Fruit fly (Drosophila melanogaster): ENCODE results near the gene Ir76a.
A peak's percentile ranks its signal among the peaks of the same experiment; 100 is the strongest.

Gene Ir76a

DNA sequence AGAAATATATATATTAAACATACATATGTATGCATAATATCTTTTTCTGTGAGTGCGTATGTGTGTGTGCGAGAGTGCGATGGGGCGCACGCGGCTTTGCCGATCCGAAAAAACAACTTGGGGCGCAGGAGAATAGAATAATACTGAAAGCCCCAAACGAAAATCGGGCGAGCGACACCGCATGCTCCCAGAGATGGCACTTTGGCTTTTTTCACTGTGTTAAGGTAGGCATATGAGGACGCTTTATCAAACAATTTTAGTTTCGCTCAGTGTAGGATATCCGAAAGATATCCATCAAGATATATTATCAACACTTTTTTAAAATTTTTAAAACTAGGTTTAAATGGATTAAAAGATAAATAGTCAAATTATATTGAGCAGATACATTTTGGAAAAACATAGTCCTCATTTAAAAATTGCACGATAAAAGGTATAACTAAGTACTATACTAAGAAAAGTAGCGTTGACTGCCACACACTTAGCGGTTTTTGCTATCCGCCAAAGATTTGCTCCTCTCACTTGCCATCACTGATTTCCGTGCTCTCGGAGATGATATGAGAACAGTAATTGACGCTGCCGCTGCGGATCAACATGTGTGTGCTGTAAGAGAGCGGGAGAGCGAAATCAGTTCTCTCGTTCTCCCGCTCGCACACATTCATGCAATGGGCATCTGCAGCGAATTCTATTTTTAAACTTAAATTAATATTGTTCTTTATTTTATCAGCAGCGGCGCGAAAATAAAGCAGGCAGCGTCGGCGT, 8.0 kb upstream of the Ir76a start (continued):
- TF ChIP-seq Lhr (GFP tag; optimal IDR thresholded peaks at IDR 0.05): no peak
- TF ChIP-seq ewg (GFP tag; optimal IDR thresholded peaks at IDR 0.05): peak; percentile 55
- no peak for TF ChIP-seq Nf-YA (GFP tag; IDR thresholded peaks at IDR 0.05)
- no peak for TF ChIP-seq Doc2 (GFP tag; IDR thresholded peaks at IDR 0.05)
- TF ChIP-seq schlank (tag; optimal IDR thresholded peaks at IDR 0.05): peak; percentile 19
- TF ChIP-seq nau (GFP tag; optimal IDR thresholded peaks at IDR 0.05): peak; percentile 3
- TF ChIP-seq ttk (GFP tag; IDR thresholded peaks at IDR 0.05): peak; percentile 47; the same call in 1 of the 2 replicates
- no peak for TF ChIP-seq CG2889 (GFP tag; IDR thresholded peaks at IDR 0.05)
- TF ChIP-seq al (GFP tag; IDR thresholded peaks at IDR 0.05): peak; percentile 10; the same call in 1 of the 2 replicates
- peak; percentile 43 for TF ChIP-seq Side (GFP tag; optimal IDR thresholded peaks at IDR 0.05)
- no peak for TF ChIP-seq H15 (GFP tag; IDR thresholded peaks at IDR 0.05)
- no peak for TF ChIP-seq inv (GFP tag; IDR thresholded peaks at IDR 0.05; ENCODE audit: partially characterized antibody)
- TF ChIP-seq Scr (GFP tag; IDR thresholded peaks at IDR 0.05; ENCODE audit: partially characterized antibody): no peak
- TF ChIP-seq CG4282 (GFP tag; optimal IDR thresholded peaks at IDR 0.05): no peak
- peak; percentile 42 for TF ChIP-seq CG9609 (GFP tag; optimal IDR thresholded peaks at IDR 0.05)
- peak; percentile 69 for TF ChIP-seq CG10979 (tag; optimal IDR thresholded peaks at IDR 0.05)
- TF ChIP-seq CG1832 (GFP tag; optimal IDR thresholded peaks at IDR 0.05): no peak
- TF ChIP-seq toy (GFP tag; IDR thresholded peaks at IDR 0.05): no peak
- TF ChIP-seq Dad (GFP tag; optimal IDR thresholded peaks at IDR 0.05): peak; percentile 26
- peak; percentile 58 for TF ChIP-seq lab (GFP tag; optimal IDR thresholded peaks at IDR 0.05)
- TF ChIP-seq CG7745 (tag; optimal IDR thresholded peaks at IDR 0.05): no peak
- TF ChIP-seq CG9215 (GFP tag; IDR thresholded peaks at IDR 0.05): peak; percentile 65
- TF ChIP-seq CG12659 (GFP tag; optimal IDR thresholded peaks at IDR 0.05): peak; percentile 72
- peak; percentile 41; the same call in 1 of the 3 replicates for TF ChIP-seq CG11695 (GFP tag; IDR thresholded peaks at IDR 0.05)
- TF ChIP-seq Fer2 (tag; optimal IDR thresholded peaks at IDR 0.05): peak; percentile 53
- no peak for TF ChIP-seq fd102C (GFP tag; optimal IDR thresholded peaks at IDR 0.05)
- TF ChIP-seq CG8388 (GFP tag; optimal IDR thresholded peaks at IDR 0.05): peak; percentile 47
- peak; percentile 51 for TF ChIP-seq Antp (GFP tag; optimal IDR thresholded peaks at IDR 0.05)
- TF ChIP-seq vvl (GFP tag; IDR thresholded peaks at IDR 0.05): no peak; the same call in 1 of the 2 replicates
- no peak for TF ChIP-seq CrebB (tag; optimal IDR thresholded peaks at IDR 0.05)
- peak; percentile 75 for TF ChIP-seq CG10209 (GFP tag; optimal IDR thresholded peaks at IDR 0.05)
- TF ChIP-seq sob (GFP tag; IDR thresholded peaks at IDR 0.05): peak; percentile 33; the same call in 1 of the 2 replicates
- 0 out of 2 replicates have a peak, but pooled peaks have one; percentile 3 for TF ChIP-seq Rx (GFP tag; IDR thresholded peaks at IDR 0.05)
- no peak for TF ChIP-seq exex (tag; optimal IDR thresholded peaks at IDR 0.05)
- peak; percentile 46 for TF ChIP-seq CG11723 (GFP tag; optimal IDR thresholded peaks at IDR 0.05)
- peak; percentile 59 for TF ChIP-seq HHEX (GFP tag; optimal IDR thresholded peaks at IDR 0.05)
- no peak for TF ChIP-seq ranshi (GFP tag; IDR thresholded peaks at IDR 0.05)
- TF ChIP-seq CG34224 (GFP tag; IDR thresholded peaks at IDR 0.05; ENCODE audit: partially characterized antibody): no peak; the same call in 2 of the 3 replicates
- TF ChIP-seq zen (tag; optimal IDR thresholded peaks at IDR 0.05): no peak
- TF ChIP-seq peb (GFP tag; IDR thresholded peaks at IDR 0.05): no peak
- TF ChIP-seq CG8290 (GFP tag; optimal IDR thresholded peaks at IDR 0.05): peak; percentile 74
- TF ChIP-seq CG8290 (tag; optimal IDR thresholded peaks at IDR 0.05): peak; percentile 29 to 31
- peak; percentile 29 for TF ChIP-seq CG34376 (GFP tag; optimal IDR thresholded peaks at IDR 0.05)
- TF ChIP-seq tgo (GFP tag; IDR thresholded peaks at IDR 0.05): peak; percentile 26; the same call in 1 of the 3 replicates
- TF ChIP-seq bigmax (GFP tag; optimal IDR thresholded peaks at IDR 0.05): no peak
- TF ChIP-seq bsh (GFP tag; optimal IDR thresholded peaks at IDR 0.05): peak; percentile 38 to 48
- peak; percentile 13 for TF ChIP-seq NK7.1 (GFP tag; optimal IDR thresholded peaks at IDR 0.05)
- no peak for TF ChIP-seq vnd (GFP tag; IDR thresholded peaks at IDR 0.05; ENCODE audit: partially characterized antibody)
